In the genomic region with DNA sequence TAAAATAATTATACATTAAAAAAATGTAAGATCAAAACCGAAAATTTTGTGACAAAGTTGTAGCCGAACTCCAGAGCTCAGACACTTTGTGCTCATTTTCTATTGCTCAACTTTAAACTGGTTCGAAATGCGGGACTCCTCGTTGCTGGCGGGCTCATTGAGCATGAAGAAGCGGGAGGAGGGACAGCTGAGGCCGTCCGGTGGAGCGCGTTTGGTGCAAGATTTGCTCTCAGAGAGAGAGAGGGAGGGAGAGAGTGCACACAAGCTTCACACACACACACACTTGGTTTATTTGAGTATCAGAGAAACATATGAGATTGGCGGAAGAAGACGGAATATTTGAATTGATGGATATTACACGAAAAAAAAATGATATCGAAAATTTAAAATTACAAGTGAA, we compare ENCODE assay signal across 5 worm cellular contexts.
TF ChIP-seq lines count a peak whose summit lies in the region.

No protein-coding gene starts in this region.

TF ChIP-seq in whole organism, L1 larva, 84 proteins besides CTCF, POLR2A, EP300 and RAD21 (continues in another document):
- no peak for TF ChIP-seq fkh-4 (tag; optimal IDR thresholded peaks at IDR 0.05; lab: Kevin White, UChicago; ENCODE audit: borderline replicate concordance)
- TF ChIP-seq ztf-11 (tag; optimal IDR thresholded peaks at IDR 0.05; lab: Kevin White, UChicago) = no peak
- TF ChIP-seq nhr-71 (tag; optimal IDR thresholded peaks at IDR 0.05; lab: Kevin White, UChicago) = peak; percentile 58
- no peak for TF ChIP-seq sptf-1 (tag; optimal IDR thresholded peaks at IDR 0.05; lab: Kevin White, UChicago)
- no peak for TF ChIP-seq hlh-17 (GFP tag; optimal IDR thresholded peaks at IDR 0.05; lab: Kevin White, UChicago; ENCODE audit: borderline replicate concordance)
- TF ChIP-seq egl-27 (tag; optimal IDR thresholded peaks at IDR 0.05; lab: Kevin White, UChicago) = no peak
- TF ChIP-seq tlp-1 (tag; optimal IDR thresholded peaks at IDR 0.05; lab: Kevin White, UChicago) = no peak
- no peak for TF ChIP-seq snpc-4 (tag; optimal IDR thresholded peaks at IDR 0.05; lab: Kevin White, UChicago)
- peak; percentile 69 for TF ChIP-seq fkh-8 (tag; optimal IDR thresholded peaks at IDR 0.05; lab: Kevin White, UChicago)
- TF ChIP-seq pax-3 (tag; optimal IDR thresholded peaks at IDR 0.05; lab: Kevin White, UChicago) = no peak
- no peak for TF ChIP-seq fos-1 (tag; optimal IDR thresholded peaks at IDR 0.05; lab: Kevin White, UChicago)
- no peak for TF ChIP-seq mef-2 (tag; optimal IDR thresholded peaks at IDR 0.05; lab: Kevin White, UChicago)
- no peak for TF ChIP-seq mdl-1 (tag; optimal IDR thresholded peaks at IDR 0.05; lab: Kevin White, UChicago)
- TF ChIP-seq nhr-85 (tag; lab: Kevin White, UChicago) = no peak
- peak; percentile 32 for TF ChIP-seq egl-13 (tag; optimal IDR thresholded peaks at IDR 0.05; lab: Kevin White, UChicago)
- peak; percentile 41 to 51 for TF ChIP-seq efl-1 (optimal IDR thresholded peaks at IDR 0.05; lab: Kevin White, UChicago)
- TF ChIP-seq efl-1 (GFP tag; optimal IDR thresholded peaks at IDR 0.05 in 1 of 2; lab: Kevin White, UChicago) = peak; percentile 42 to 80
- no peak for TF ChIP-seq ama-1 (optimal IDR thresholded peaks at IDR 0.05; lab: Kevin White, UChicago)

TF ChIP-seq in whole organism, L3 larva, 47 proteins besides CTCF, POLR2A, EP300 and RAD21:
- TF ChIP-seq mml-1 (tag; optimal IDR thresholded peaks at IDR 0.05; lab: Kevin White, UChicago) = no peak
- TF ChIP-seq lin-39 (tag; optimal IDR thresholded peaks at IDR 0.05; lab: Kevin White, UChicago) = peak; percentile 56
- no peak for TF ChIP-seq lsy-12 (tag; optimal IDR thresholded peaks at IDR 0.05; lab: Kevin White, UChicago)
- TF ChIP-seq sea-2 (GFP tag; optimal IDR thresholded peaks at IDR 0.05; lab: Kevin White, UChicago) = no peak
- peak; percentile 48 for TF ChIP-seq snpc-4 (tag; optimal IDR thresholded peaks at IDR 0.05; lab: Kevin White, UChicago)
- peak; percentile 70 for TF ChIP-seq hmg-11 (tag; optimal IDR thresholded peaks at IDR 0.05; lab: Kevin White, UChicago)
- peak; percentile 82 for TF ChIP-seq lin-15B (tag; optimal IDR thresholded peaks at IDR 0.05; lab: Kevin White, UChicago)
- TF ChIP-seq nfya-1 (tag; optimal IDR thresholded peaks at IDR 0.05; lab: Kevin White, UChicago; ENCODE audit: insufficient read depth) = peak; percentile 63
- peak; percentile 9 for TF ChIP-seq pha-4 (tag; optimal IDR thresholded peaks at IDR 0.05; lab: Kevin White, UChicago)
- TF ChIP-seq eor-1 (tag; optimal IDR thresholded peaks at IDR 0.05; lab: Kevin White, UChicago) = no peak

TF ChIP-seq in whole organism, early embryonic, 17 proteins besides CTCF, POLR2A, EP300 and RAD21:
- no peak for TF ChIP-seq scrt-1 (GFP tag; IDR thresholded peaks at IDR 0.05; lab: Robert Waterston, UW)
- TF ChIP-seq hmg-4 (GFP tag; optimal IDR thresholded peaks at IDR 0.05; lab: Kevin White, UChicago) = peak; percentile 54

TF ChIP-seq in whole organism, midembryonic, 9 proteins besides CTCF, POLR2A, EP300 and RAD21:
- TF ChIP-seq tab-1 (GFP tag; IDR thresholded peaks at IDR 0.05; lab: Robert Waterston, UW) (0 out of 2 replicates have a peak, but pooled peaks have one; percentile 7), flt-1 (GFP tag; IDR thresholded peaks at IDR 0.05; lab: Robert Waterston, UW) (peak; percentile 46; the same call in 1 of the 2 replicates), med-1 (GFP tag; optimal IDR thresholded peaks at IDR 0.05; lab: Kevin White, UChicago; ENCODE audit: insufficient read depth) (no peak), cog-1 (tag; optimal IDR thresholded peaks at IDR 0.05; lab: Kevin White, UChicago) (peak; percentile 58)

TF ChIP-seq in whole organism, young adult, 124 proteins besides CTCF, POLR2A, EP300 and RAD21:
- TF ChIP-seq lsy-27 (tag; optimal IDR thresholded peaks at IDR 0.05; lab: Kevin White, UChicago; ENCODE audit: borderline replicate concordance, insufficient read depth) (no peak), dpl-1 (GFP tag; optimal IDR thresholded peaks at IDR 0.05; lab: Kevin White, UChicago) (peak; percentile 5), tbp1 (GFP tag; optimal IDR thresholded peaks at IDR 0.05; lab: Kevin White, UChicago) (no peak), attf-5 (GFP tag; optimal IDR thresholded peaks at IDR 0.05; lab: Kevin White, UChicago) (peak; percentile 12), egrh-3 (GFP tag; IDR thresholded peaks at IDR 0.05; lab: Robert Waterston, UW) (peak; percentile 54; the same call in 1 of the 2 replicates), mcd-1 (GFP tag; IDR thresholded peaks at IDR 0.05; lab: Robert Waterston, UW) (peak; percentile 60), madf-6 (GFP tag; IDR thresholded peaks at IDR 0.05; lab: Robert Waterston, UW) (0 out of 2 replicates have a peak, but pooled peaks have one; percentile 36), bed-1 (GFP tag; IDR thresholded peaks at IDR 0.05; lab: Robert Waterston, UW) (no peak), T07F8.4 (tag; optimal IDR thresholded peaks at IDR 0.05; lab: Kevin White, UChicago) (no peak), zfh-2 (GFP tag; conservative IDR thresholded peaks at IDR 0.05; lab: Robert Waterston, UW) (peak; percentile 89), hrde-1 (tag; optimal IDR thresholded peaks at IDR 0.05; lab: Kevin White, UChicago; ENCODE audit: borderline replicate concordance) (no peak), K12H6.12 (tag; optimal IDR thresholded peaks at IDR 0.05; lab: Kevin White, UChicago) (no peak), K11D2.4 (GFP tag; IDR thresholded peaks at IDR 0.05; lab: Robert Waterston, UW) (no peak), B0035.1 (tag; optimal IDR thresholded peaks at IDR 0.05; lab: Kevin White, UChicago) (no peak), madf-8 (GFP tag; conservative IDR thresholded peaks at IDR 0.05; lab: Robert Waterston, UW) (0 out of 2 replicates have a peak, but pooled peaks have one; percentile 21), cebp-1 (GFP tag; IDR thresholded peaks at IDR 0.05; lab: Robert Waterston, UW) (no peak), cebp-1 (tag; optimal IDR thresholded peaks at IDR 0.05; lab: Kevin White, UChicago) (peak; percentile 3), ztf-22 (GFP tag; optimal IDR thresholded peaks at IDR 0.05; lab: Kevin White, UChicago) (no peak), nhr-90 (tag; optimal IDR thresholded peaks at IDR 0.05; lab: Kevin White, UChicago) (no peak), ceh-27 (GFP tag; optimal IDR thresholded peaks at IDR 0.05; lab: Kevin White, UChicago) (peak; percentile 5), efl-1 (GFP tag; optimal IDR thresholded peaks at IDR 0.05; lab: Kevin White, UChicago) (no peak), ceh-40 (GFP tag; IDR thresholded peaks at IDR 0.05; lab: Robert Waterston, UW) (no peak), lin-35 (GFP tag; optimal IDR thresholded peaks at IDR 0.05; lab: Kevin White, UChicago) (peak in 1 of 3 experiments; percentile 5), madf-10 (tag; optimal IDR thresholded peaks at IDR 0.05; lab: Kevin White, UChicago) (no peak), ztf-25 (GFP tag; IDR thresholded peaks at IDR 0.05; lab: Robert Waterston, UW) (no peak)

Comparison
In these comparisons a context has a peak if more than half of its experiments do, and no peak if none do; other contexts are left out.
1. Of the 8 proteins assayed by ChIP-seq in both whole organism, young adult and whole organism, L1 larva: peak only in whole organism, young adult: none; only in whole organism, L1 larva: efl-1; in both: none; in neither: 5; mixed calls (peak in some experiments, not most) for 2.